Fruit fly (Drosophila melanogaster): Measurements from ENCODE around the gene CG8840.

The CG8840 gene

dm6 chr2L:3440322-3440721 is 30.0 kb downstream of the CG8840 start (continued):
- TF ChIP-seq CG7786 (GFP tag; optimal IDR thresholded peaks at IDR 0.05) = peak; percentile 33
- no peak for TF ChIP-seq zen2 (GFP tag; IDR thresholded peaks at IDR 0.05; ENCODE audit: partially characterized antibody)
- TF ChIP-seq CG13624 (GFP tag; optimal IDR thresholded peaks at IDR 0.05) = no peak
- TF ChIP-seq H15 (GFP tag; IDR thresholded peaks at IDR 0.05) = peak; percentile 77
- peak; percentile 25 for TF ChIP-seq CG9876 (GFP tag; optimal IDR thresholded peaks at IDR 0.05)
- TF ChIP-seq CG17186 (GFP tag; optimal IDR thresholded peaks at IDR 0.05) = peak; percentile 17
- TF ChIP-seq Hmr (GFP tag; optimal IDR thresholded peaks at IDR 0.05) = peak; percentile 68
- TF ChIP-seq Ets97D (GFP tag; optimal IDR thresholded peaks at IDR 0.05) = no peak
- peak; percentile 73 for TF ChIP-seq Fer1 (GFP tag; optimal IDR thresholded peaks at IDR 0.05)
- TF ChIP-seq CG8478 (optimal IDR thresholded peaks at IDR 0.05) = no peak
- no peak for TF ChIP-seq CG33213 (GFP tag; optimal IDR thresholded peaks at IDR 0.05)
- TF ChIP-seq otp (GFP tag; IDR thresholded peaks at IDR 0.05) = peak; percentile 80
- TF ChIP-seq CG1602 (GFP tag; optimal IDR thresholded peaks at IDR 0.05) = peak; percentile 44
- TF ChIP-seq gro (GFP tag; optimal IDR thresholded peaks at IDR 0.05) = no peak
- no peak for TF ChIP-seq CG6854 (GFP tag; optimal IDR thresholded peaks at IDR 0.05)
- peak; percentile 37; the same call in 1 of the 3 replicates for TF ChIP-seq CG14050 (GFP tag; IDR thresholded peaks at IDR 0.05)
- TF ChIP-seq CG12769 (tag; optimal IDR thresholded peaks at IDR 0.05) = peak; percentile 86
- peak; percentile 67 for TF ChIP-seq CG32767 (GFP tag; IDR thresholded peaks at IDR 0.05)
- no peak for TF ChIP-seq Opbp (GFP tag; IDR thresholded peaks at IDR 0.05; ENCODE audit: partially characterized antibody)
- TF ChIP-seq dimm (GFP tag; IDR thresholded peaks at IDR 0.05) = peak; percentile 57
- TF ChIP-seq CG3281 (GFP tag; optimal IDR thresholded peaks at IDR 0.05) = peak; percentile 46
- TF ChIP-seq prd (optimal IDR thresholded peaks at IDR 0.05) = no peak
- TF ChIP-seq prd (GFP tag; IDR thresholded peaks at IDR 0.05) = peak; percentile 82
- TF ChIP-seq seq (GFP tag; IDR thresholded peaks at IDR 0.05) = 0 out of 2 replicates have a peak, but pooled peaks have one; percentile 38
- TF ChIP-seq Gug (GFP tag; IDR thresholded peaks at IDR 0.05) = peak; percentile 49; the same call in 2 of the 4 replicates
- TF ChIP-seq Fer2 (tag; optimal IDR thresholded peaks at IDR 0.05) = peak; percentile 3
- TF ChIP-seq usp (GFP tag; optimal IDR thresholded peaks at IDR 0.05) = no peak
- TF ChIP-seq CG9215 (GFP tag; IDR thresholded peaks at IDR 0.05) = peak; percentile 54
- TF ChIP-seq HHEX (GFP tag; optimal IDR thresholded peaks at IDR 0.05) = peak; percentile 76
- peak; percentile 51 for TF ChIP-seq ewg (GFP tag; optimal IDR thresholded peaks at IDR 0.05)
- no peak for TF ChIP-seq CG15479 (GFP tag; optimal IDR thresholded peaks at IDR 0.05)
- peak; percentile 33 for TF ChIP-seq CG17802 (tag; optimal IDR thresholded peaks at IDR 0.05)
- TF ChIP-seq CG14860 (GFP tag; IDR thresholded peaks at IDR 0.05; ENCODE audit: partially characterized antibody) = no peak
- peak; percentile 59 for TF ChIP-seq Chrac-16 (GFP tag; optimal IDR thresholded peaks at IDR 0.05)
- peak; percentile 69 for TF ChIP-seq CG12071 (GFP tag; optimal IDR thresholded peaks at IDR 0.05)
- TF ChIP-seq CG8290 (GFP tag; optimal IDR thresholded peaks at IDR 0.05) = no peak
- TF ChIP-seq CG8290 (tag; optimal IDR thresholded peaks at IDR 0.05) = peak in 1 of 2 experiments; percentile 38
- peak; percentile 51 for TF ChIP-seq CG8944 (GFP tag; optimal IDR thresholded peaks at IDR 0.05)
- TF ChIP-seq Sin3A (optimal IDR thresholded peaks at IDR 0.05) = no peak
- TF ChIP-seq Dll (GFP tag; IDR thresholded peaks at IDR 0.05; ENCODE audit: partially characterized antibody) = no peak
- no peak for TF ChIP-seq CG16813 (GFP tag; IDR thresholded peaks at IDR 0.05; ENCODE audit: partially characterized antibody)
- TF ChIP-seq grn (GFP tag; optimal IDR thresholded peaks at IDR 0.05) = no peak
- no peak for TF ChIP-seq CG6765 (GFP tag; optimal IDR thresholded peaks at IDR 0.05)
- TF ChIP-seq Camta (GFP tag; optimal IDR thresholded peaks at IDR 0.05) = no peak
- TF ChIP-seq CG2129 (GFP tag; IDR thresholded peaks at IDR 0.05; ENCODE audit: partially characterized antibody) = no peak
- TF ChIP-seq PHDP (tag; optimal IDR thresholded peaks at IDR 0.05) = peak; percentile 68
- no peak for TF ChIP-seq br (optimal IDR thresholded peaks at IDR 0.05)
- no peak for TF ChIP-seq CG13123 (GFP tag; optimal IDR thresholded peaks at IDR 0.05)
- no peak for TF ChIP-seq BEAF-32 (GFP tag; optimal IDR thresholded peaks at IDR 0.05)
- TF ChIP-seq CG11456 (GFP tag; IDR thresholded peaks at IDR 0.05) = peak; percentile 74; the same call in 1 of the 3 replicates
- TF ChIP-seq B-H1 (GFP tag; IDR thresholded peaks at IDR 0.05) = peak; percentile 81
- 0 out of 3 replicates have a peak, but pooled peaks have one; percentile 43 for TF ChIP-seq Dbx (GFP tag; IDR thresholded peaks at IDR 0.05)
- TF ChIP-seq Meics (GFP tag; optimal IDR thresholded peaks at IDR 0.05) = peak; percentile 62

Measured in whole organism, embryonic.